Worm (Caenorhabditis elegans) whole organism, L4 larva: Measurements from ENCODE around the gene sde-2.

Experiments
- D1046.2 ChIP-seq: fragments of 200-800 bp; sonication (Bioruptor generic); IDR thresholded peaks from 2 replicates; pipeline ENCODE4 v1.3.6; 2022; ENCODE audit warnings: missing genetic modification characterization, missing compliant biosample characterization
- F26F4.8 ChIP-seq: fragments of 200-800 bp; sonication (Bioruptor generic); conservative IDR thresholded peaks from 2 replicates; pipeline ENCODE4 v1.3.6; 2022; ENCODE audit warnings: missing genetic modification characterization, missing compliant biosample characterization
- F37D6.2 ChIP-seq: sonication (generic microtip); optimal IDR thresholded peaks from 2 replicates; lab custom pipeline; 2016; ENCODE audit warnings: mild to moderate bottlenecking, missing genetic modification characterization, missing compliant biosample characterization
- F49E8.2 ChIP-seq: sonication (generic microtip); optimal IDR thresholded peaks from 2 replicates; lab custom pipeline; 2016; ENCODE audit warnings: missing compliant biosample characterization, mild to moderate bottlenecking, missing genetic modification characterization, borderline replicate concordance
- T20F7.1 ChIP-seq: fragments of 200-800 bp; sonication (Bioruptor generic); optimal IDR thresholded peaks from 2 replicates; lab custom pipeline; 2018; ENCODE audit warnings: mild to moderate bottlenecking, missing genetic modification characterization, missing compliant biosample characterization
- T26A8.4 ChIP-seq: fragments of 200-800 bp; sonication (Bioruptor generic); IDR thresholded peaks from 2 replicates; pipeline ENCODE4 v1.3.6; 2022; ENCODE audit warnings: missing genetic modification characterization, missing compliant biosample characterization
- Y105C5A.15 ChIP-seq: fragments of 200-800 bp; sonication (Bioruptor generic); IDR thresholded peaks from 2 replicates; pipeline ENCODE4 v1.3.6; 2022; ENCODE audit warnings: missing genetic modification characterization, missing compliant biosample characterization
- Y5F2A.4 ChIP-seq: fragments of 200-800 bp; sonication (Bioruptor generic); optimal IDR thresholded peaks from 2 replicates; lab custom pipeline; 2018; ENCODE audit warnings: mild to moderate bottlenecking, missing genetic modification characterization, missing compliant biosample characterization
- ZK546.5 ChIP-seq, 2 experiments: sonication (generic microtip); optimal IDR thresholded peaks; 2 replicates each; lab custom pipeline; 2017; ENCODE audit warnings: missing biosample characterization in 2 of 2, missing genetic modification characterization in 2 of 2
- aha-1 ChIP-seq: fragments of 150-350 bp; peaks from one replicate; lab custom pipeline; 2014; ENCODE audit warnings: missing biosample characterization, missing genetic modification characterization
- attf-4 ChIP-seq: sonication (generic microtip); optimal IDR thresholded peaks from 3 replicates; lab custom pipeline; 2017; ENCODE audit warnings: missing biosample characterization, missing genetic modification characterization
- ceh-32 ChIP-seq: sonication (generic microtip); optimal IDR thresholded peaks from 2 replicates; lab custom pipeline; 2016; ENCODE audit warnings: mild to moderate bottlenecking, missing genetic modification characterization, missing compliant biosample characterization; ENCODE audit not compliant: poor library complexity
- ceh-62 ChIP-seq: sonication (generic microtip); optimal IDR thresholded peaks from 2 replicates; lab custom pipeline; 2017; ENCODE audit warnings: missing biosample characterization, missing genetic modification characterization
- ces-1 ChIP-seq: fragments of 150-350 bp; sonication (generic microtip); optimal IDR thresholded peaks from 4 replicates; lab custom pipeline; 2014; ENCODE audit warnings: missing biosample characterization, missing genetic modification reagents, missing genetic modification characterization
- cey-2 ChIP-seq: sonication (generic microtip); optimal IDR thresholded peaks from 3 replicates; lab custom pipeline; 2017; ENCODE audit warnings: missing genetic modification characterization, mild to moderate bottlenecking, missing compliant biosample characterization, antibody characterized with exemption, borderline replicate concordance; ENCODE audit not compliant: insufficient read depth
- dmd-6 ChIP-seq: fragments of 200-800 bp; sonication (Bioruptor generic); IDR thresholded peaks from 2 replicates; pipeline ENCODE4 v1.3.6; 2022; ENCODE audit warnings: missing genetic modification reagents, missing genetic modification characterization, missing compliant biosample characterization
- dpl-1 ChIP-seq: fragments of 150-350 bp; optimal IDR thresholded peaks from 2 replicates; lab custom pipeline; 2014; ENCODE audit warnings: missing biosample characterization, missing genetic modification reagents, missing genetic modification characterization
- duxl-1 ChIP-seq: sonication (generic microtip); optimal IDR thresholded peaks from 2 replicates; lab custom pipeline; 2016; ENCODE audit warnings: mild to moderate bottlenecking, missing genetic modification characterization, moderate library complexity, missing compliant biosample characterization; ENCODE audit not compliant: poor library complexity
- egl-27 ChIP-seq: sonication (generic microtip); optimal IDR thresholded peaks from 3 replicates; lab custom pipeline; 2017; ENCODE audit warnings: missing biosample characterization, missing genetic modification reagents, missing genetic modification characterization
- egl-43 ChIP-seq: fragments of 200-800 bp; sonication (Bioruptor generic); IDR thresholded peaks from 2 replicates; pipeline ENCODE4 v1.3.6; 2022; ENCODE audit warnings: missing genetic modification reagents, missing genetic modification characterization, missing compliant biosample characterization
- gei-8 ChIP-seq: fragments of 200-800 bp; sonication (Bioruptor generic); optimal IDR thresholded peaks from 2 replicates; lab custom pipeline; 2018; ENCODE audit warnings: mild to moderate bottlenecking, missing genetic modification characterization, missing compliant biosample characterization
- hif-1 ChIP-seq, 2 experiments: sonication (generic microtip); optimal IDR thresholded peaks; 2 replicates each; lab custom pipeline; 2016 to 2017; ENCODE audit warnings: missing compliant biosample characterization in 2 of 2, missing genetic modification characterization in 2 of 2, missing genetic modification reagents in 2 of 2, missing genotype in 2 of 2, mild to moderate bottlenecking in 1 of 2
- hmg-1.1 ChIP-seq: fragments of 200-800 bp; sonication (Bioruptor generic); IDR thresholded peaks from 2 replicates; pipeline ENCODE4 v1.3.6; 2022; ENCODE audit warnings: missing genetic modification reagents, missing genetic modification characterization, missing compliant biosample characterization
- lin-13 ChIP-seq: fragments of 150-350 bp; optimal IDR thresholded peaks from 2 replicates; lab custom pipeline; 2014; ENCODE audit warnings: missing biosample characterization, missing genetic modification reagents, missing genetic modification characterization
- lin-15B ChIP-seq: fragments of 150-350 bp; sonication (generic microtip); optimal IDR thresholded peaks from 3 replicates; lab custom pipeline; 2014; ENCODE audit warnings: missing biosample characterization, missing genetic modification characterization
- lin-29 ChIP-seq: fragments of 200-800 bp; sonication (Bioruptor generic); IDR thresholded peaks from 2 replicates; pipeline ENCODE4 v1.3.6; 2022; ENCODE audit warnings: missing genetic modification reagents, missing genetic modification characterization, missing compliant biosample characterization
- lin-38 ChIP-seq: fragments of 200-800 bp; sonication (Bioruptor generic); IDR thresholded peaks from 2 replicates; pipeline ENCODE4 v1.3.6; 2022; ENCODE audit warnings: missing genetic modification reagents, missing genetic modification characterization, missing compliant biosample characterization
- mdl-1 ChIP-seq, 2 experiments: fragments of 150-350 bp in 1 of 2; sonication (generic microtip) in 1 of 2; optimal IDR thresholded peaks; 2 replicates each; lab custom pipeline; 2014 to 2017; ENCODE audit warnings: missing biosample characterization in 2 of 2, missing genetic modification characterization in 2 of 2
- nhr-11 ChIP-seq: fragments of 150-350 bp; optimal IDR thresholded peaks from 2 replicates; lab custom pipeline; 2014; ENCODE audit warnings: missing biosample characterization, missing genetic modification characterization
- nhr-25 ChIP-seq: sonication (generic microtip); optimal IDR thresholded peaks from 2 replicates; lab custom pipeline; 2017; ENCODE audit warnings: missing genetic modification characterization, mild to moderate bottlenecking, missing compliant biosample characterization, antibody characterized with exemption, moderate library complexity, borderline replicate concordance; ENCODE audit not compliant: insufficient read depth
- nhr-41 ChIP-seq: fragments of 200-800 bp; sonication (Bioruptor generic); IDR thresholded peaks from 2 replicates; pipeline ENCODE4 v1.3.6; 2022; ENCODE audit warnings: missing genetic modification reagents, missing genetic modification characterization, missing compliant biosample characterization
- nhr-42 ChIP-seq: fragments of 200-800 bp; sonication (Bioruptor generic); IDR thresholded peaks from 2 replicates; pipeline ENCODE4 v1.3.6; 2022; ENCODE audit warnings: missing genetic modification characterization, missing compliant biosample characterization
- nhr-77 ChIP-seq: fragments of 150-350 bp; optimal IDR thresholded peaks from 2 replicates; lab custom pipeline; 2014; ENCODE audit warnings: missing biosample characterization, missing genetic modification characterization
- pha-4 ChIP-seq, 2 experiments: fragments of 150-350 bp in 1 of 2; fragments of 200-800 bp in 1 of 2; sonication (Bioruptor generic) in 1 of 2; IDR thresholded peaks in 1 of 2; optimal IDR thresholded peaks in 1 of 2; 2 replicates each; pipeline versions ENCODE4 v1.3.6 to Lab custom; 2014 to 2022; ENCODE audit warnings: missing genetic modification characterization in 2 of 2, missing genetic modification reagents in 2 of 2, missing biosample characterization in 1 of 2, missing compliant biosample characterization in 1 of 2
- php-3 ChIP-seq: fragments of 200-800 bp; sonication (Bioruptor generic); IDR thresholded peaks from 2 replicates; pipeline ENCODE4 v1.3.6; 2022; ENCODE audit warnings: missing genetic modification reagents, missing genetic modification characterization, missing compliant biosample characterization
- sdz-12 ChIP-seq: fragments of 200-800 bp; sonication (Bioruptor generic); optimal IDR thresholded peaks from 2 replicates; lab custom pipeline; 2018; ENCODE audit warnings: mild to moderate bottlenecking, missing genetic modification characterization, missing compliant biosample characterization
- set-16 ChIP-seq: fragments of 200-800 bp; sonication (Bioruptor generic); IDR thresholded peaks from 2 replicates; pipeline ENCODE4 v1.3.6; 2022; ENCODE audit warnings: missing genetic modification reagents, missing genetic modification characterization, missing compliant biosample characterization
- spr-3 ChIP-seq: fragments of 200-800 bp; sonication (Bioruptor generic); optimal IDR thresholded peaks from 2 replicates; lab custom pipeline; 2018; ENCODE audit warnings: mild to moderate bottlenecking, missing genetic modification characterization, missing compliant biosample characterization
- unc-130 ChIP-seq: sonication (generic microtip); optimal IDR thresholded peaks from 2 replicates; lab custom pipeline; 2016; ENCODE audit warnings: missing genetic modification reagents, missing genetic modification characterization, missing compliant biosample characterization
- unc-62 ChIP-seq, 3 experiments: fragments of 150-350 bp in 1 of 3; sonication (generic microtip); optimal IDR thresholded peaks in 2 of 3; peaks in 1 of 3; 1 replicate in 1 of 3; 2 replicates in 2 of 3; lab custom pipeline; 2014 to 2017; ENCODE audit warnings: missing biosample characterization in 3 of 3, missing genetic modification characterization in 3 of 3, missing genetic modification reagents in 3 of 3, missing genotype in 1 of 3
- zag-1 ChIP-seq: fragments of 150-350 bp; optimal IDR thresholded peaks from 2 replicates; lab custom pipeline; 2014; ENCODE audit warnings: missing biosample characterization, missing genetic modification characterization
- zip-11 ChIP-seq: fragments of 200-800 bp; sonication (Bioruptor generic); IDR thresholded peaks from 2 replicates; pipeline ENCODE4 v1.3.6; 2022; ENCODE audit warnings: missing genetic modification characterization, missing compliant biosample characterization
- zip-2 ChIP-seq: fragments of 150-350 bp; optimal IDR thresholded peaks from 2 replicates; lab custom pipeline; 2014; ENCODE audit warnings: missing biosample characterization, missing genetic modification characterization

sde-2 gene

ce11 chrV:13591504-13592174, 35.7 kb upstream of the sde-2 start, which contains the start of gene tbcb-1 (continued):
- TF ChIP-seq F49E8.2 (tag; lab: Kevin White, UChicago), result no peak

ce11 chrV:13593083-13593482, 34.3 kb upstream of the sde-2 start, which contains the start of gene F53F4.4:
Gene F53F4.4 (plus strand): TSS chrV:13593383.
- TF ChIP-seq unc-62 (GFP tag; optimal IDR thresholded peaks at IDR 0.05 in 1 of 2; lab: Kevin White, UChicago) (peak in 1 of 2 experiments; percentile 32), unc-62 (tag; optimal IDR thresholded peaks at IDR 0.05; lab: Kevin White, UChicago) (no peak), lin-15B (no peak), pha-4 (GFP tag; IDR thresholded peaks at IDR 0.05; lab: Robert Waterston, UW) (no peak), pha-4 (tag; optimal IDR thresholded peaks at IDR 0.05; lab: Kevin White, UChicago) (no peak), egl-43 (GFP tag; lab: Robert Waterston, UW) (peak; percentile 25; the same call in 1 of the 2 replicates), lin-38 (peak; percentile 41), aha-1 (peak; percentile 37)

- TF ChIP-seq ceh-62 (no peak), ceh-32 (no peak), duxl-1 (tag; lab: Kevin White, UChicago) (no peak), dmd-6 (no peak), spr-3 (no peak), hif-1 (tag; optimal IDR thresholded peaks at IDR 0.05; lab: Kevin White, UChicago) (no peak), lin-29 (GFP tag; lab: Robert Waterston, UW) (no peak), nhr-25 (tag; lab: Kevin White, UChicago) (no peak), F37D6.2 (tag; lab: Kevin White, UChicago) (no peak), Y5F2A.4 (no peak), unc-130 (no peak), F26F4.8 (no peak), sdz-12 (no peak), zip-11 (no peak), lin-15B (no peak), php-3 (GFP tag; lab: Robert Waterston, UW) (no peak), ZK546.5 (tag; optimal IDR thresholded peaks at IDR 0.05; lab: Kevin White, UChicago) (no peak), pha-4 (GFP tag; IDR thresholded peaks at IDR 0.05; lab: Robert Waterston, UW) (no peak), pha-4 (tag; optimal IDR thresholded peaks at IDR 0.05; lab: Kevin White, UChicago) (no peak), egl-27 (tag; lab: Kevin White, UChicago) (no peak)
These were observed 29.0 kb upstream of the sde-2 start for ce11 chrV:13598370-13598769.

- no peak for TF ChIP-seq set-16
- TF ChIP-seq ces-1 (GFP tag; lab: Kevin White, UChicago), result no peak
- no peak for TF ChIP-seq zip-2 (tag; lab: Kevin White, UChicago)
- TF ChIP-seq lin-13, result no peak
- TF ChIP-seq T26A8.4 (GFP tag; lab: Robert Waterston, UW), result no peak
- TF ChIP-seq zag-1, result no peak
- TF ChIP-seq hmg-1.1 (GFP tag; lab: Robert Waterston, UW), result no peak
- TF ChIP-seq aha-1, result no peak
- no peak for TF ChIP-seq T20F7.1
- no peak for TF ChIP-seq cey-2 (tag; lab: Kevin White, UChicago)
- TF ChIP-seq dpl-1 (GFP tag; lab: Kevin White, UChicago), result no peak
- TF ChIP-seq nhr-77 (tag; lab: Kevin White, UChicago), result no peak
- no peak for TF ChIP-seq nhr-42
- TF ChIP-seq Y105C5A.15 (GFP tag; lab: Robert Waterston, UW), result no peak
- no peak for TF ChIP-seq nhr-41 (GFP tag; lab: Robert Waterston, UW)
- no peak for TF ChIP-seq nhr-11
- no peak for TF ChIP-seq gei-8
- no peak for TF ChIP-seq attf-4 (tag; lab: Kevin White, UChicago)
- no peak for TF ChIP-seq mdl-1 (tag; optimal IDR thresholded peaks at IDR 0.05; lab: Kevin White, UChicago)
- TF ChIP-seq D1046.2, result no peak
These were observed 26.5 kb upstream of the sde-2 start, which contains the start of gene rdy-2 for ce11 chrV:13600882-13601281. Gene rdy-2 (minus strand): TSS chrV:13600982.
